Worm (Caenorhabditis elegans): ENCODE measurements around the gene ZC21.8.

- TF ChIP-seq tab-1 (GFP tag; IDR thresholded peaks at IDR 0.05) (no peak), ztf-29 (GFP tag; IDR thresholded peaks at IDR 0.05) (no peak), flt-1 (GFP tag; IDR thresholded peaks at IDR 0.05) (no peak), ref-1 (GFP tag; conservative IDR thresholded peaks at IDR 0.05) (no peak), ztf-23 (GFP tag; IDR thresholded peaks at IDR 0.05) (no peak), klf-2 (GFP tag; conservative IDR thresholded peaks at IDR 0.05) (no peak), med-1 (GFP tag; optimal IDR thresholded peaks at IDR 0.05; ENCODE audit: insufficient read depth) (no peak)
Measured at ce11 chrIII:8473292-8473691, 46.5 kb downstream of the ZC21.8 start.

Measured in whole organism, midembryonic.